Worm (Caenorhabditis elegans) whole organism, L4 larva: ENCODE data around the gene scl-14.
"Not testable (repeated sequence)": the region's sequence is repeated elsewhere in the genome, so short reads cannot be mapped to it uniquely, and the experiment has no call there.

ENCODE experiments used
- D1046.2 ChIP-seq: fragments of 200-800 bp; sonication (Bioruptor generic); IDR thresholded peaks from 2 replicates; pipeline ENCODE4 v1.3.6; 2022; ENCODE audit warnings: missing genetic modification characterization, missing compliant biosample characterization
- F26F4.8 ChIP-seq: fragments of 200-800 bp; sonication (Bioruptor generic); conservative IDR thresholded peaks from 2 replicates; pipeline ENCODE4 v1.3.6; 2022; ENCODE audit warnings: missing genetic modification characterization, missing compliant biosample characterization
- F44E2.7 ChIP-seq: fragments of 200-800 bp; sonication (Bioruptor generic); IDR thresholded peaks from 2 replicates; pipeline ENCODE4 v2.1.2; 2022; ENCODE audit warnings: missing genetic modification characterization, missing compliant biosample characterization
- T26A8.4 ChIP-seq: fragments of 200-800 bp; sonication (Bioruptor generic); IDR thresholded peaks from 2 replicates; pipeline ENCODE4 v1.3.6; 2022; ENCODE audit warnings: missing genetic modification characterization, missing compliant biosample characterization
- Y105C5A.15 ChIP-seq: fragments of 200-800 bp; sonication (Bioruptor generic); IDR thresholded peaks from 2 replicates; pipeline ENCODE4 v1.3.6; 2022; ENCODE audit warnings: missing genetic modification characterization, missing compliant biosample characterization
- Y48G9A.11 ChIP-seq: fragments of 200-800 bp; sonication (Bioruptor generic); IDR thresholded peaks from 2 replicates; pipeline ENCODE4 v1.3.6; 2022; ENCODE audit warnings: missing genetic modification reagents, missing genetic modification characterization, missing compliant biosample characterization
- Y75B8A.6 ChIP-seq: fragments of 200-800 bp; sonication (Bioruptor generic); IDR thresholded peaks from 2 replicates; pipeline ENCODE4 v1.3.6; 2022; ENCODE audit warnings: missing genetic modification reagents, missing genetic modification characterization, missing compliant biosample characterization
- ZK337.2 ChIP-seq: fragments of 200-800 bp; sonication (Bioruptor generic); IDR thresholded peaks from 2 replicates; pipeline ENCODE4 v1.3.6; 2022; ENCODE audit warnings: missing genetic modification reagents, missing genetic modification characterization, missing compliant biosample characterization
- arid-1 ChIP-seq: fragments of 200-800 bp; sonication (Bioruptor generic); conservative IDR thresholded peaks from 2 replicates; pipeline ENCODE4 v1.3.6; 2022; ENCODE audit warnings: missing genetic modification reagents, missing genetic modification characterization, missing compliant biosample characterization
- ceh-20 ChIP-seq: fragments of 200-800 bp; sonication (Bioruptor generic); IDR thresholded peaks from 2 replicates; pipeline ENCODE4 v1.3.6; 2022; ENCODE audit warnings: missing genetic modification reagents, missing genetic modification characterization, missing compliant biosample characterization
- ceh-44 ChIP-seq: fragments of 200-800 bp; sonication (Bioruptor generic); IDR thresholded peaks from 2 replicates; pipeline ENCODE4 v1.3.6; 2022; ENCODE audit warnings: missing genetic modification reagents, missing genetic modification characterization, missing compliant biosample characterization
- ctbp-1 ChIP-seq: fragments of 200-800 bp; sonication (Bioruptor generic); IDR thresholded peaks from 2 replicates; pipeline ENCODE4 v1.3.6; 2022; ENCODE audit warnings: missing genetic modification reagents, missing genetic modification characterization, missing compliant biosample characterization
- dmd-6 ChIP-seq: fragments of 200-800 bp; sonication (Bioruptor generic); IDR thresholded peaks from 2 replicates; pipeline ENCODE4 v1.3.6; 2022; ENCODE audit warnings: missing genetic modification reagents, missing genetic modification characterization, missing compliant biosample characterization
- dmd-8 ChIP-seq: fragments of 200-800 bp; sonication (Bioruptor generic); IDR thresholded peaks from 2 replicates; pipeline ENCODE4 v1.3.6; 2022; ENCODE audit warnings: missing genetic modification characterization, missing compliant biosample characterization
- egl-27 ChIP-seq: sonication (generic microtip); optimal IDR thresholded peaks from 3 replicates; lab custom pipeline; 2017; ENCODE audit warnings: missing biosample characterization, missing genetic modification reagents, missing genetic modification characterization
- egl-43 ChIP-seq: fragments of 200-800 bp; sonication (Bioruptor generic); IDR thresholded peaks from 2 replicates; pipeline ENCODE4 v1.3.6; 2022; ENCODE audit warnings: missing genetic modification reagents, missing genetic modification characterization, missing compliant biosample characterization
- hlh-11 ChIP-seq: fragments of 200-800 bp; sonication (Bioruptor generic); optimal IDR thresholded peaks from 2 replicates; lab custom pipeline; 2018; ENCODE audit warnings: mild to moderate bottlenecking, missing genetic modification characterization, missing compliant biosample characterization
- hmg-1.1 ChIP-seq: fragments of 200-800 bp; sonication (Bioruptor generic); IDR thresholded peaks from 2 replicates; pipeline ENCODE4 v1.3.6; 2022; ENCODE audit warnings: missing genetic modification reagents, missing genetic modification characterization, missing compliant biosample characterization
- lim-7 ChIP-seq: fragments of 200-800 bp; sonication (Bioruptor generic); IDR thresholded peaks from 2 replicates; pipeline ENCODE4 v1.3.6; 2022; ENCODE audit warnings: missing genetic modification characterization, missing compliant biosample characterization
- lin-1 ChIP-seq: fragments of 200-800 bp; sonication (Bioruptor generic); IDR thresholded peaks from 2 replicates; pipeline ENCODE4 v1.3.6; 2022; ENCODE audit warnings: missing genetic modification reagents, missing genetic modification characterization, missing compliant biosample characterization
- lin-15B ChIP-seq: fragments of 150-350 bp; sonication (generic microtip); optimal IDR thresholded peaks from 3 replicates; lab custom pipeline; 2014; ENCODE audit warnings: missing biosample characterization, missing genetic modification characterization
- lin-38 ChIP-seq: fragments of 200-800 bp; sonication (Bioruptor generic); IDR thresholded peaks from 2 replicates; pipeline ENCODE4 v1.3.6; 2022; ENCODE audit warnings: missing genetic modification reagents, missing genetic modification characterization, missing compliant biosample characterization
- madf-5 ChIP-seq, 2 experiments: fragments of 200-800 bp; sonication (Bioruptor generic); IDR thresholded peaks; 2 replicates each; pipeline ENCODE4 v1.3.6; 2022; ENCODE audit warnings: missing compliant biosample characterization in 2 of 2, missing genetic modification characterization in 2 of 2
- madf-9 ChIP-seq: fragments of 200-800 bp; sonication (Bioruptor generic); conservative IDR thresholded peaks from 2 replicates; pipeline ENCODE4 v1.3.6; 2022; ENCODE audit warnings: missing genetic modification reagents, missing genetic modification characterization, missing compliant biosample characterization
- mdt-29 ChIP-seq: fragments of 200-800 bp; sonication (Bioruptor generic); IDR thresholded peaks from 2 replicates; pipeline ENCODE4 v1.3.6; 2022; ENCODE audit warnings: missing genetic modification reagents, missing genetic modification characterization, missing compliant biosample characterization
- mes-2 ChIP-seq: sonication (generic microtip); optimal IDR thresholded peaks from 2 replicates; lab custom pipeline; 2016; ENCODE audit warnings: missing genotype, mild to moderate bottlenecking, missing genetic modification characterization, missing compliant biosample characterization; ENCODE audit not compliant: poor library complexity, severe bottlenecking
- nhr-102 ChIP-seq: sonication (generic microtip); optimal IDR thresholded peaks from 2 replicates; lab custom pipeline; 2016; ENCODE audit warnings: mild to moderate bottlenecking, missing genetic modification characterization, moderate library complexity, missing compliant biosample characterization
- nhr-11 ChIP-seq: fragments of 150-350 bp; optimal IDR thresholded peaks from 2 replicates; lab custom pipeline; 2014; ENCODE audit warnings: missing biosample characterization, missing genetic modification characterization
- nhr-42 ChIP-seq: fragments of 200-800 bp; sonication (Bioruptor generic); IDR thresholded peaks from 2 replicates; pipeline ENCODE4 v1.3.6; 2022; ENCODE audit warnings: missing genetic modification characterization, missing compliant biosample characterization
- pha-4 ChIP-seq, 2 experiments: fragments of 150-350 bp in 1 of 2; fragments of 200-800 bp in 1 of 2; sonication (Bioruptor generic) in 1 of 2; IDR thresholded peaks in 1 of 2; optimal IDR thresholded peaks in 1 of 2; 2 replicates each; pipeline versions ENCODE4 v1.3.6 to Lab custom; 2014 to 2022; ENCODE audit warnings: missing genetic modification characterization in 2 of 2, missing genetic modification reagents in 2 of 2, missing biosample characterization in 1 of 2, missing compliant biosample characterization in 1 of 2
- php-3 ChIP-seq: fragments of 200-800 bp; sonication (Bioruptor generic); IDR thresholded peaks from 2 replicates; pipeline ENCODE4 v1.3.6; 2022; ENCODE audit warnings: missing genetic modification reagents, missing genetic modification characterization, missing compliant biosample characterization
- saeg-2 ChIP-seq: fragments of 200-800 bp; sonication (Bioruptor generic); IDR thresholded peaks from 2 replicates; pipeline ENCODE4 v1.3.6; 2022; ENCODE audit warnings: missing genetic modification reagents, missing genetic modification characterization, missing compliant biosample characterization
- snpc-1.2 ChIP-seq: fragments of 200-800 bp; sonication (Bioruptor generic); IDR thresholded peaks from 2 replicates; pipeline ENCODE4 v1.3.6; 2022; ENCODE audit warnings: missing genetic modification reagents, missing genetic modification characterization, missing compliant biosample characterization
- tra-1 ChIP-seq: fragments of 200-800 bp; sonication (Bioruptor generic); IDR thresholded peaks from 2 replicates; pipeline ENCODE4 v1.3.6; 2022; ENCODE audit warnings: missing genetic modification reagents, missing genetic modification characterization, missing compliant biosample characterization
- vab-7 ChIP-seq: fragments of 200-800 bp; sonication (Bioruptor generic); IDR thresholded peaks from 2 replicates; pipeline ENCODE4 v1.3.6; 2022; ENCODE audit warnings: missing genetic modification reagents, missing genetic modification characterization, missing compliant biosample characterization
- zfp-3 ChIP-seq: fragments of 200-800 bp; sonication (Bioruptor generic); conservative IDR thresholded peaks from 2 replicates; pipeline ENCODE4 v1.3.6; 2022; ENCODE audit warnings: missing genetic modification reagents, missing genetic modification characterization, missing compliant biosample characterization

scl-14 gene

DNA sequence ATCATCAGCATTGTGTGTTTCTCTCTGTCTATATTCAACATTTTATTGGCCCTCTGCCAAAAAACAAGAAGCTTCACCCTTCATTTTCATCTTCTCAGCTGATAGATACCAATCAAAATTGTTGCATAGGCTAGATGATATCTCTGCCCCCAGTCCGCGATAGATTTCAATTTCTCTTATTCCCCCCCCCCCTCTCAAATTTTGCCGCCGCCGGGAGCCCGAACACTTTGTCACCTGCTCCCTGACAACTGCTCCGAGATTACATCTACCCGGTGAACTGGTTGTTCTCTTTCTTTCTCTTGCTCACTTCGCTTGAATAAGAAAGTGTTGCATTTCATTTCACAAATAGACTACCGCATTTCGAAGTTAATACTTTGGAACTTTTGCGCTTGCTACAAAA, 39.3 kb upstream of the scl-14 start:
- TF ChIP-seq hlh-11 (tag; lab: Kevin White, UChicago) (peak; percentile 2), ceh-20 (GFP tag; lab: Robert Waterston, UW) (no peak), nhr-11 (tag; lab: Kevin White, UChicago) (peak; percentile 10)

DNA sequence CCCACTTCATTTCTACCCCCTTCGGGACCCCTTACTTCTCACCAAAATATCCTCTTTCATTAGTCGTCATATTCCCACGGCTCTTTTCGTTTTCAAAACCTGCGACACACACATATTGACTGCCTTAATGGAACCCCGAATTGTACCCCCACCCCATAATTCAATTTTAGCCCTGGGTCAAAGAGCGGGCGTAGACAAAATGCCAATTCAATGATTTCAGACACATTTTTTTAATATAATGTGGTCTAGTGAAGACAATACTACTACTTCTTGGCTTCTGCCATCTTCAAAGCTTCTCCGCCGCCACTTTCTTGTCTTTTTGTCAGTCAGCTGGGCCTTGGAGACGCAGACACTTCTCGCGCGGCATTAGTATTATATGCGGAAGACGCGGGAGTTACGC, 37.6 kb upstream of the scl-14 start:
- TF ChIP-seq nhr-102 (tag; lab: Kevin White, UChicago): no peak
- TF ChIP-seq F44E2.7 (GFP tag; lab: Robert Waterston, UW): no peak
- 0 out of 2 replicates have a peak, but pooled peaks have one; percentile 21 for TF ChIP-seq pha-4 (GFP tag; IDR thresholded peaks at IDR 0.05; lab: Robert Waterston, UW)
- TF ChIP-seq pha-4 (tag; optimal IDR thresholded peaks at IDR 0.05; lab: Kevin White, UChicago): no peak
- 0 out of 2 replicates have a peak, but pooled peaks have one; percentile 33 for TF ChIP-seq egl-43
- TF ChIP-seq nhr-11 (tag; lab: Kevin White, UChicago): no peak
- TF ChIP-seq lin-15B: no peak
- no peak for TF ChIP-seq nhr-42
- TF ChIP-seq egl-27: no peak

ce11 chrIV:13140792-13141191, 24.5 kb upstream of the scl-14 start:
- TF ChIP-seq saeg-2 (GFP tag; lab: Robert Waterston, UW) (0 out of 2 replicates have a peak, but pooled peaks have one; percentile 41), madf-5 (GFP tag; IDR thresholded peaks at IDR 0.05; lab: Robert Waterston, UW) (peak; percentile 76 to 82; a peak in 1 of 4 replicates), pha-4 (GFP tag; IDR thresholded peaks at IDR 0.05; lab: Robert Waterston, UW) (peak; percentile 76), php-3 (GFP tag; lab: Robert Waterston, UW) (0 out of 2 replicates have a peak, but pooled peaks have one; percentile 9), zfp-3 (GFP tag; lab: Robert Waterston, UW) (peak; percentile 27; the same call in 1 of the 2 replicates), F44E2.7 (GFP tag; lab: Robert Waterston, UW) (peak; percentile 81; the same call in 1 of the 2 replicates), D1046.2 (GFP tag; lab: Robert Waterston, UW) (peak; percentile 44; the same call in 1 of the 2 replicates), ZK337.2 (GFP tag; lab: Robert Waterston, UW) (0 out of 2 replicates have a peak, but pooled peaks have one; percentile 12), mes-2 (peak; percentile 18), egl-43 (peak; percentile 87), ceh-44 (0 out of 2 replicates have a peak, but pooled peaks have one; percentile 58), tra-1 (GFP tag; lab: Robert Waterston, UW) (peak; percentile 47; the same call in 1 of the 2 replicates), dmd-6 (GFP tag; lab: Robert Waterston, UW) (0 out of 2 replicates have a peak, but pooled peaks have one; percentile 10), lin-1 (GFP tag; lab: Robert Waterston, UW) (peak; percentile 56; the same call in 1 of the 2 replicates), lim-7 (peak; percentile 92), snpc-1.2 (GFP tag; lab: Robert Waterston, UW) (peak; percentile 87), mdt-29 (GFP tag; lab: Robert Waterston, UW) (peak; percentile 63; the same call in 1 of the 2 replicates), hmg-1.1 (GFP tag; lab: Robert Waterston, UW) (peak; percentile 39; the same call in 1 of the 2 replicates), ctbp-1 (GFP tag; lab: Robert Waterston, UW) (peak; percentile 53; the same call in 1 of the 2 replicates), T26A8.4 (GFP tag; lab: Robert Waterston, UW) (peak; percentile 59), Y105C5A.15 (GFP tag; lab: Robert Waterston, UW) (peak; percentile 71; the same call in 1 of the 2 replicates), F26F4.8 (GFP tag; lab: Robert Waterston, UW) (peak; percentile 91), arid-1 (peak; percentile 88), lin-38 (GFP tag; lab: Robert Waterston, UW) (peak; percentile 76), madf-9 (GFP tag; lab: Robert Waterston, UW) (peak; percentile 69), Y75B8A.6 (GFP tag; lab: Robert Waterston, UW) (0 out of 2 replicates have a peak, but pooled peaks have one; percentile 68), dmd-8 (peak; percentile 82), Y48G9A.11 (peak; percentile 64), vab-7 (GFP tag; lab: Robert Waterston, UW) (peak; percentile 85)
- TF ChIP-seq pha-4 (tag; optimal IDR thresholded peaks at IDR 0.05; lab: Kevin White, UChicago): not testable (repeated sequence)
